Worm (Caenorhabditis elegans) whole organism, young adult: ENCODE measurements around the gene C05D11.13.

Source experiments
- unc-130 ChIP-seq: sonication (generic microtip); optimal IDR thresholded peaks from 2 replicates; lab custom pipeline; 2016; ENCODE audit warnings: missing genetic modification reagents, missing genetic modification characterization, missing compliant biosample characterization
- unc-62 ChIP-seq: fragments of 150-350 bp; optimal IDR thresholded peaks from 2 replicates; lab custom pipeline; 2014; ENCODE audit warnings: missing biosample characterization, missing genetic modification reagents, missing genetic modification characterization
- ztf-26 ChIP-seq: sonication (generic microtip); optimal IDR thresholded peaks from 2 replicates; lab custom pipeline; 2017; ENCODE audit warnings: missing genetic modification characterization, missing compliant biosample characterization

ce11 chrIII:6452278-6452677 is 7.9 kb upstream of the C05D11.13 start, which contains the start of gene set-1:
- TF ChIP-seq unc-62, result no peak
- TF ChIP-seq ztf-26, result no peak
- TF ChIP-seq unc-130 (GFP tag; lab: Kevin White, UChicago), result no peak
